Worm (Caenorhabditis elegans) whole organism, mixed stage, embryonic: ENCODE results near the gene Y39A1A.27.

Source experiments
- M03D4.4 ChIP-seq: sonication (generic microtip); optimal IDR thresholded peaks from 2 replicates; lab custom pipeline; 2017; ENCODE audit warnings: mild to moderate bottlenecking, missing genetic modification characterization, missing compliant biosample characterization
- pha-4 ChIP-seq: fragments of 150-350 bp; optimal IDR thresholded peaks from 2 replicates; lab custom pipeline; 2018; ENCODE audit warnings: missing biosample characterization, missing genetic modification reagents, missing genetic modification characterization
- zip-8 ChIP-seq: fragments of 150-350 bp; optimal IDR thresholded peaks from 2 replicates; lab custom pipeline; 2014; ENCODE audit warnings: missing biosample characterization, missing genetic modification characterization
- ztf-11 ChIP-seq: fragments of 150-350 bp; optimal IDR thresholded peaks from 2 replicates; lab custom pipeline; 2014; ENCODE audit warnings: missing biosample characterization, missing genetic modification characterization

- TF ChIP-seq pha-4 (tag; lab: Kevin White, UChicago) (no peak), M03D4.4 (tag; lab: Kevin White, UChicago) (no peak), ztf-11 (tag; lab: Kevin White, UChicago) (no peak), zip-8 (tag; lab: Kevin White, UChicago) (no peak)
Measured at ce11 chrIII:10629795-10630194, 9.0 kb upstream of the Y39A1A.27 start.
